Fruit fly (Drosophila melanogaster) whole organism: ENCODE results near the gene spir.

ENCODE experiments used
- CG8478 ChIP-seq: fragments of >200 bp; optimal IDR thresholded peaks from 2 replicates; lab custom pipeline; 2018; ENCODE audit warnings: inconsistent platforms
- Dll ChIP-seq: fragments of >200 bp; optimal IDR thresholded peaks from 2 replicates; lab custom pipeline; 2017
- EcR ChIP-seq, 2 experiments: fragments of >200 bp; optimal IDR thresholded peaks; 2 replicates each; lab custom pipeline; 2017; ENCODE audit warnings: missing biosample characterization in 2 of 2, missing genetic modification characterization in 2 of 2, missing genetic modification reagents in 2 of 2
- pan ChIP-seq: fragments of >200 bp; optimal IDR thresholded peaks from 2 replicates; lab custom pipeline; 2017
- psq ChIP-seq: fragments of >200 bp; optimal IDR thresholded peaks from 2 replicates; lab custom pipeline; 2017
- usp ChIP-seq: fragments of >200 bp; optimal IDR thresholded peaks from 2 replicates; lab custom pipeline; 2017; ENCODE audit warnings: missing biosample characterization, missing genetic modification characterization, mixed read lengths

spir gene

dm6 chr2L:20390004-20390403 lies 79.0 kb downstream of the spir start:
- TF ChIP-seq EcR (GFP tag; optimal IDR thresholded peaks at IDR 0.05; lab: Kevin White, UChicago): no peak
- no peak for TF ChIP-seq psq (lab: Kevin White, UChicago)
- TF ChIP-seq pan: no peak
- TF ChIP-seq CG8478 (lab: Kevin White, UChicago): no peak
- no peak for TF ChIP-seq usp (GFP tag; lab: Kevin White, UChicago)
- TF ChIP-seq Dll (lab: Kevin White, UChicago): no peak

- TF ChIP-seq pan: no peak
- no peak for TF ChIP-seq EcR (GFP tag; optimal IDR thresholded peaks at IDR 0.05; lab: Kevin White, UChicago)
- TF ChIP-seq Dll (lab: Kevin White, UChicago): no peak
- TF ChIP-seq usp (GFP tag; lab: Kevin White, UChicago): no peak
- no peak for TF ChIP-seq CG8478 (lab: Kevin White, UChicago)
- TF ChIP-seq psq (lab: Kevin White, UChicago): no peak
Measured at dm6 chr2L:20397032-20397431, 86.0 kb downstream of the spir start.
